Worm (Caenorhabditis elegans) whole organism, L4/young adult: Measurements from ENCODE around the gene T05B11.4.

Experiments
- W03F9.2 ChIP-seq: fragments of 150-350 bp; optimal IDR thresholded peaks from 2 replicates; lab custom pipeline; 2014; ENCODE audit warnings: missing biosample characterization, missing genetic modification characterization
- him-1 ChIP-seq: sonication (generic microtip); optimal IDR thresholded peaks from 2 replicates; lab custom pipeline; 2016; ENCODE audit warnings: missing genotype, missing genetic modification reagents, missing genetic modification characterization, missing compliant biosample characterization

ce11 chrV:7760174-7760573 lies 5.7 kb upstream of the T05B11.4 start, which contains the start of gene hint-3:
- TF ChIP-seq him-1 (tag; lab: Kevin White, UChicago) (no peak), W03F9.2 (no peak)
